Worm (Caenorhabditis elegans) whole organism, L2 larva: ENCODE data around the gene max-1.

ENCODE experiments used
- F13H6.1 ChIP-seq: sonication (generic microtip); optimal IDR thresholded peaks from 2 replicates; lab custom pipeline; 2016; ENCODE audit warnings: missing genetic modification characterization, missing compliant biosample characterization
- ama-1 ChIP-seq: fragments of 150-350 bp; optimal IDR thresholded peaks from 2 replicates; lab custom pipeline; 2018; ENCODE audit warnings: inconsistent platforms
- dmd-4 ChIP-seq: sonication (generic microtip); optimal IDR thresholded peaks from 2 replicates; lab custom pipeline; 2017; ENCODE audit warnings: missing biosample characterization, missing genetic modification characterization
- egl-27 ChIP-seq: sonication (generic microtip); optimal IDR thresholded peaks from 3 replicates; lab custom pipeline; 2017; ENCODE audit warnings: missing biosample characterization, missing genetic modification reagents, missing genetic modification characterization
- lin-39 ChIP-seq: fragments of 150-350 bp; optimal IDR thresholded peaks from 2 replicates; lab custom pipeline; 2014; ENCODE audit warnings: missing biosample characterization, missing genetic modification reagents, missing genetic modification characterization
- mab-5 ChIP-seq: fragments of 150-350 bp; optimal IDR thresholded peaks from 2 replicates; lab custom pipeline; 2014; ENCODE audit warnings: missing biosample characterization, missing genetic modification characterization
- nhr-12 ChIP-seq: fragments of 150-350 bp; optimal IDR thresholded peaks from 2 replicates; lab custom pipeline; 2014; ENCODE audit warnings: missing biosample characterization, missing genetic modification characterization
- nhr-237 ChIP-seq: fragments of 150-350 bp; optimal IDR thresholded peaks from 2 replicates; lab custom pipeline; 2014; ENCODE audit warnings: missing biosample characterization, missing genetic modification characterization
- nhr-25 ChIP-seq: fragments of 150-350 bp; sonication (generic microtip); optimal IDR thresholded peaks from 3 replicates; lab custom pipeline; 2014; ENCODE audit warnings: missing biosample characterization, missing genetic modification characterization
- snpc-4 ChIP-seq: fragments of 150-350 bp; optimal IDR thresholded peaks from 2 replicates; lab custom pipeline; 2014; ENCODE audit warnings: missing biosample characterization, missing genetic modification characterization

DNA sequence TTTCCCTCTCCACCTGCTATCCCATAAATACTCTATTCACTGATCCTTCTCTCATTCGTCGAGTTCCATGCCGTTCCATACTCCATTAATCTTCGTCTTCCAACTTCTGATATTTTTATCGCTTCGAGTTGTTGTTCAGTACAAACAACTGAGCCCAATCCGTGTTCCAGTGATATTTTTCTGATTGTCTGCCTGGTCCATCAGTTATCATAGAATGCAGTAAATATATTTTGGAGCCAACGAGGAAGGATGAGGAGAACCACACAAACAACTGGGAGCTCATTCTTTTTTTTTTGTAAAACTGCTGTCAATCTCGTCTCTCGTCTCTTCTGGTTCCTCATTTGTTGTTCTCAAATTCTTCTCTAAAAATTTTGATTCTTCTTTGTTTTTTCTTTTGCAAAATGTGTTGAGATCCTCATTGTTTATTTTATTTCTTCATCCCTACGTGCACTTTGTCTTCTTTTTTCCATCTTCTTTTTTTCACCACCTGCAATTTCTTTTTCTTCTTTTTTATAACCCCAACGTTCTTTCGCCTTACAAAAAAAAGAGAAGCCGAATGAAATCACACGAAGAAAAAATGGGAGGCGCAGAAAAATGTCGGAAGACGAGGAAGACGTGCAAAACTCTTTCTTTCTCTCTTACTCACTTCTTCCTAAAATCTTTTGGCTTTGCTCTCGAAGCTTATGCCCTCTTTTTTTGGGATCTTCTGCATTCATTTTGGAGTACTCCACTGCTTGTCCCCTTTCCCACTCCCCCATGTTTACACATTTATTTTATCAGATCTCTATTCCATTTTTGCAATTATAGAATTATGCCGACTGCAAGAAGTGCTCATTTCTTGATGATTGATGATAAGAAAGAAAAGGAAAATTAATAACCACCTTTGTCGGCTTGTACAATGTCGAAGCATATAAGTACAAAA is 36.0 kb downstream of the max-1 start:
- TF ChIP-seq snpc-4 (tag; lab: Kevin White, UChicago) (no peak), nhr-237 (no peak), F13H6.1 (tag; lab: Kevin White, UChicago) (no peak), dmd-4 (tag; lab: Kevin White, UChicago) (no peak), nhr-25 (tag; lab: Kevin White, UChicago) (no peak), mab-5 (no peak), ama-1 (lab: Kevin White, UChicago) (peak; percentile 47), egl-27 (tag; lab: Kevin White, UChicago) (no peak), lin-39 (tag; lab: Kevin White, UChicago) (no peak), nhr-12 (no peak)
